Worm (Caenorhabditis elegans): ENCODE data around the gene W06B4.2.

W06B4.2 gene

DNA sequence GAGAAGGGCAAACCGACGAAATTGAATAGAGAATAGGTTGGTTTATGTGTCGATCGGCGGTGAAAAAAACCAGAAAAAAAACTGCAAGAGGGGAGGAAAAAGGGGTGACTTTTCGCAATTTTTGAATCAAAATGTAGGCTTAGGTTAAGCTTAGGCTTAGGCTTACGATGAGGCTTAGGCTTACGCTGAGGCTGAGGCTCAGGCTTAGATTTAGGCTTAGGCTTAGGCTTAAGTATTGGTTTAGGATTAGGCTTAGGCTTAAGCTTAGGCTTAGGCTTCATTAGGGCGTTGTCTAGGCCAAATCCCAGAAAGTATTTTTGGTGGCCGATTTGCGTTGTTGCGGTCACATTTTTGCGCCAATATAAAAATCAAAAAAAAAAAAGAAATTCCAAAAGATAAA is 13.1 kb upstream of the W06B4.2 start:
- TF ChIP-seq ceh-82 (tag; optimal IDR thresholded peaks at IDR 0.05) (no peak), sem-4 (tag; optimal IDR thresholded peaks at IDR 0.05) (no peak), nhr-129 (tag; optimal IDR thresholded peaks at IDR 0.05) (no peak), snpc-4 (tag; optimal IDR thresholded peaks at IDR 0.05) (no peak), lsy-2 (tag; optimal IDR thresholded peaks at IDR 0.05) (no peak), mbf-1 (tag; optimal IDR thresholded peaks at IDR 0.05) (no peak), zag-1 (tag; optimal IDR thresholded peaks at IDR 0.05) (no peak), fos-1 (tag; optimal IDR thresholded peaks at IDR 0.05) (no peak), nhr-6 (tag; optimal IDR thresholded peaks at IDR 0.05) (no peak), elt-1 (tag; optimal IDR thresholded peaks at IDR 0.05) (no peak)

ce11 chrII:4456024-4456423 is 11.9 kb upstream of the W06B4.2 start:
- TF ChIP-seq nhr-11 (tag; optimal IDR thresholded peaks at IDR 0.05): no peak
- no peak for TF ChIP-seq sma-9 (GFP tag; optimal IDR thresholded peaks at IDR 0.05)
- TF ChIP-seq sma-9 (tag; optimal IDR thresholded peaks at IDR 0.05): no peak
- TF ChIP-seq nhr-21 (tag; optimal IDR thresholded peaks at IDR 0.05): no peak
- peak; percentile 55 for TF ChIP-seq Y55F3AM.14 (GFP tag; optimal IDR thresholded peaks at IDR 0.05)
- TF ChIP-seq unc-55 (GFP tag; optimal IDR thresholded peaks at IDR 0.05): peak; percentile 68
- TF ChIP-seq F13H6.1 (tag; optimal IDR thresholded peaks at IDR 0.05): peak; percentile 62
- TF ChIP-seq mdl-1 (tag; optimal IDR thresholded peaks at IDR 0.05): peak in 1 of 2 experiments; percentile 32
- TF ChIP-seq nhr-12 (tag; optimal IDR thresholded peaks at IDR 0.05): no peak
- TF ChIP-seq nhr-129 (tag; optimal IDR thresholded peaks at IDR 0.05): peak; percentile 45
- peak; percentile 3 for TF ChIP-seq nhr-6 (tag; optimal IDR thresholded peaks at IDR 0.05)
- peak; percentile 17 for TF ChIP-seq crh-2 (tag; optimal IDR thresholded peaks at IDR 0.05)
- peak; percentile 58 for TF ChIP-seq C34F6.9 (tag; optimal IDR thresholded peaks at IDR 0.05)
- no peak for TF ChIP-seq elt-1 (tag; optimal IDR thresholded peaks at IDR 0.05)
- no peak for TF ChIP-seq sma-3 (GFP tag; optimal IDR thresholded peaks at IDR 0.05)
- TF ChIP-seq snpc-4 (tag; optimal IDR thresholded peaks at IDR 0.05): no peak
- TF ChIP-seq sem-4 (tag; optimal IDR thresholded peaks at IDR 0.05): peak; percentile 47
- TF ChIP-seq dmd-4 (tag; optimal IDR thresholded peaks at IDR 0.05): no peak
- TF ChIP-seq gmeb-1 (tag; optimal IDR thresholded peaks at IDR 0.05): no peak
- TF ChIP-seq mab-5 (tag; optimal IDR thresholded peaks at IDR 0.05): no peak
- peak; percentile 19 to 25 for TF ChIP-seq lsy-2 (tag; optimal IDR thresholded peaks at IDR 0.05)
- TF ChIP-seq zag-1 (tag; optimal IDR thresholded peaks at IDR 0.05): peak; percentile 38
- no peak for TF ChIP-seq alr-1 (tag; optimal IDR thresholded peaks at IDR 0.05)

DNA sequence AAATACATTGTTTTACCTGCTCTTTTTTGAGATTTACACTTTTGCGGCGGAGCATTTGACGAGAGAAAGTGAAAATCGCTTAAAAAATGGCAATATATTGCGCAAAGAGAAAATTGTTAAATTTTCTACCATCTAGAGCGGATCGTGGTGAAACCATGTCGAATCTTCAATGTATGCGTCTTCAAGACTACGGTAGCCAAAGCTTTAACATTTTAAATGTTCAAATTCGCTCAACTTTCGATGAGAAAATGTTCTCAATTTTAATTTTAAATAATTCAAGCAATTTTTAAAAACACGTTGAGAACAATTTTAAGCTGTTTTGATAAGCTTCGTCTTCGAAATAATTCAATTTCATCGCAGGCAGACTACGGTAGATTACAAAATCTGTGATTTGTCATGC is 7.7 kb upstream of the W06B4.2 start:
- TF ChIP-seq fos-1 (tag; optimal IDR thresholded peaks at IDR 0.05) (no peak), nhr-25 (tag; optimal IDR thresholded peaks at IDR 0.05) (no peak), mab-5 (tag; optimal IDR thresholded peaks at IDR 0.05) (no peak), nhr-11 (tag; optimal IDR thresholded peaks at IDR 0.05) (no peak), elt-3 (tag; optimal IDR thresholded peaks at IDR 0.05) (no peak), ama-1 (optimal IDR thresholded peaks at IDR 0.05) (no peak)

ce11 chrII:4460851-4461250 is 7.1 kb upstream of the W06B4.2 start, which contains the start of the genes T12C9.7 and vps-18:
TSS of gene T12C9.7 (minus strand) at chrII:4460951.
TSS of gene vps-18 (plus strand) at chrII:4461130.
- TF ChIP-seq sem-4 (tag; optimal IDR thresholded peaks at IDR 0.05) (no peak), lin-11 (tag; optimal IDR thresholded peaks at IDR 0.05) (no peak), aly-2 (tag; optimal IDR thresholded peaks at IDR 0.05) (no peak), nhr-10 (tag; optimal IDR thresholded peaks at IDR 0.05) (no peak), unc-55 (GFP tag; optimal IDR thresholded peaks at IDR 0.05) (no peak), ZK546.5 (tag; optimal IDR thresholded peaks at IDR 0.05) (no peak)

- TF ChIP-seq ceh-16 (tag; optimal IDR thresholded peaks at IDR 0.05): no peak
- no peak for TF ChIP-seq nhr-237 (tag; optimal IDR thresholded peaks at IDR 0.05)
- no peak for TF ChIP-seq lin-13 (GFP tag; optimal IDR thresholded peaks at IDR 0.05)
- TF ChIP-seq egl-27 (tag; optimal IDR thresholded peaks at IDR 0.05): no peak
- TF ChIP-seq ZK546.5 (tag; optimal IDR thresholded peaks at IDR 0.05): no peak
- no peak for TF ChIP-seq crh-2 (tag; optimal IDR thresholded peaks at IDR 0.05)
- TF ChIP-seq snpc-4 (tag; optimal IDR thresholded peaks at IDR 0.05): no peak
- TF ChIP-seq F13H6.1 (tag; optimal IDR thresholded peaks at IDR 0.05): no peak
- no peak for TF ChIP-seq elt-1 (tag; optimal IDR thresholded peaks at IDR 0.05)
These were observed 5.1 kb upstream of the W06B4.2 start for ce11 chrII:4462842-4463241.

All from whole organism, L2 larva.